Worm (Caenorhabditis elegans) whole organism, young adult: Measurements from ENCODE around the gene lgc-41.

ENCODE experiments used
- C06A6.2 ChIP-seq: fragments of 200-800 bp; sonication (Bioruptor generic); conservative IDR thresholded peaks from 2 replicates; pipeline ENCODE4 v1.3.6; 2022; ENCODE audit warnings: missing genetic modification characterization, missing compliant biosample characterization
- F55B11.4 ChIP-seq: sonication (generic microtip); optimal IDR thresholded peaks from 2 replicates; lab custom pipeline; 2016; ENCODE audit warnings: missing compliant biosample characterization, missing genetic modification characterization, borderline replicate concordance; ENCODE audit not compliant: insufficient read depth
- F57A8.1 ChIP-seq: fragments of 200-800 bp; sonication (Bioruptor generic); optimal IDR thresholded peaks from 2 replicates; lab custom pipeline; 2018; ENCODE audit warnings: mild to moderate bottlenecking, missing genetic modification characterization, moderate library complexity, missing compliant biosample characterization
- F57C9.4 ChIP-seq: sonication (generic microtip); optimal IDR thresholded peaks from 2 replicates; lab custom pipeline; 2017; ENCODE audit warnings: mild to moderate bottlenecking, missing genetic modification characterization, missing compliant biosample characterization
- atf-7 ChIP-seq: sonication (generic microtip); optimal IDR thresholded peaks from 2 replicates; lab custom pipeline; 2017; ENCODE audit warnings: mild to moderate bottlenecking, missing genetic modification characterization, missing compliant biosample characterization
- attf-3 ChIP-seq: fragments of 200-800 bp; sonication (Bioruptor generic); conservative IDR thresholded peaks from 2 replicates; pipeline ENCODE4 v1.3.6; 2022; ENCODE audit warnings: missing genetic modification reagents, missing genetic modification characterization, missing compliant biosample characterization
- dpl-1 ChIP-seq: fragments of 150-350 bp; optimal IDR thresholded peaks from 2 replicates; lab custom pipeline; 2014; ENCODE audit warnings: missing biosample characterization, missing genetic modification reagents, missing genetic modification characterization
- hmg-20 ChIP-seq: fragments of 200-800 bp; sonication (Bioruptor generic); IDR thresholded peaks from 2 replicates; pipeline ENCODE4 v1.3.6; 2022; ENCODE audit warnings: missing genetic modification reagents, missing genetic modification characterization, missing compliant biosample characterization
- madf-10 ChIP-seq: sonication (generic microtip); optimal IDR thresholded peaks from 2 replicates; lab custom pipeline; 2016; ENCODE audit warnings: mild to moderate bottlenecking, missing genetic modification characterization, missing compliant biosample characterization

- TF ChIP-seq madf-10 (tag; lab: Kevin White, UChicago) (no peak), F57A8.1 (GFP tag; lab: Kevin White, UChicago) (no peak), C06A6.2 (GFP tag; lab: Robert Waterston, UW) (no peak), dpl-1 (GFP tag; lab: Kevin White, UChicago) (no peak), F57C9.4 (tag; lab: Kevin White, UChicago) (no peak), attf-3 (GFP tag; lab: Robert Waterston, UW) (no peak), hmg-20 (no peak), atf-7 (no peak), F55B11.4 (tag; lab: Kevin White, UChicago) (no peak)
Measured at ce11 chrX:10477172-10477985, 23.3 kb downstream of the lgc-41 start.
